Worm (Caenorhabditis elegans): ENCODE results near the gene T14B4.8.

DNA sequence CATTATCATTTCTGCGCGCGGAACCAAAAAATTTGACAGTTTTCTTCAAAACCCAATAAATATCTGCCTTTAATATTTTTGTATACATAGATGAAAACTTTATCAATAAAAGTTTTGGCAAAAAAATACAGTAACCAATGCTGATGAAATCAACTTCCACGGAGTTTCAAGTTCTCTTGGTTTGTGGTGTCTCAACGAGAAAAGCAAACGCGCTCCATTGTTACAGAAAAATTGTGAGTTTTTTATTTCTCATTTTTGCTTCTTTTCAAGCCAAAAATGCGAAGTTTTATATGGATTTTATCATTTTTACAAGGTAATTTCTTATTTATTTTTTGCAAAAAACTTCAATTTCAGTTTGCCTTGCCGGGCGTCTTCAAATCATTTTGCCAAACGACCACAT is 5.5 kb upstream of the T14B4.8 start, which contains the start of gene T14B4.3:
- TF ChIP-seq npax-4 (tag; optimal IDR thresholded peaks at IDR 0.05) (no peak), ama-1 (optimal IDR thresholded peaks at IDR 0.05) (no peak), ahr-1 (tag; optimal IDR thresholded peaks at IDR 0.05) (peak; percentile 50), nhr-232 (tag; optimal IDR thresholded peaks at IDR 0.05) (no peak), nfya-1 (tag; optimal IDR thresholded peaks at IDR 0.05) (no peak), F13H6.1 (tag; optimal IDR thresholded peaks at IDR 0.05) (peak; percentile 67), zip-5 (tag; optimal IDR thresholded peaks at IDR 0.05) (peak; percentile 73), pha-4 (tag; optimal IDR thresholded peaks at IDR 0.05) (no peak), ref-2 (tag; optimal IDR thresholded peaks at IDR 0.05) (peak; percentile 76), lim-6 (tag; optimal IDR thresholded peaks at IDR 0.05) (peak; percentile 48), dmd-4 (tag; optimal IDR thresholded peaks at IDR 0.05; ENCODE audit: borderline replicate concordance) (no peak), lin-11 (tag; optimal IDR thresholded peaks at IDR 0.05) (no peak), che-1 (tag; optimal IDR thresholded peaks at IDR 0.05) (no peak), tbx-2 (tag; optimal IDR thresholded peaks at IDR 0.05) (peak; percentile 91)

All from whole organism, late embryonic.